Fruit fly (Drosophila melanogaster) whole organism: ENCODE results near the gene Osi21.

Experiments used
- EcR ChIP-seq, 2 experiments: fragments of >200 bp; optimal IDR thresholded peaks; 2 replicates each; lab custom pipeline; 2017; ENCODE audit warnings: missing biosample characterization in 2 of 2, missing genetic modification characterization in 2 of 2, missing genetic modification reagents in 2 of 2
- pan ChIP-seq: fragments of >200 bp; optimal IDR thresholded peaks from 2 replicates; lab custom pipeline; 2017
- psq ChIP-seq: fragments of >200 bp; optimal IDR thresholded peaks from 2 replicates; lab custom pipeline; 2017
- usp ChIP-seq: fragments of >200 bp; optimal IDR thresholded peaks from 2 replicates; lab custom pipeline; 2017; ENCODE audit warnings: missing biosample characterization, missing genetic modification characterization, mixed read lengths

- no peak for TF ChIP-seq EcR (GFP tag; optimal IDR thresholded peaks at IDR 0.05; lab: Kevin White, UChicago)
- TF ChIP-seq pan (lab: Kevin White, UChicago) = no peak
- no peak for TF ChIP-seq usp (GFP tag; lab: Kevin White, UChicago)
- TF ChIP-seq psq (lab: Kevin White, UChicago) = no peak
Observed at dm6 chr2L:11323917-11324316, 38.4 kb upstream of the Osi21 start.
